Fruit fly (Drosophila melanogaster) whole organism, embryonic: ENCODE measurements around the gene VGlut.

Experiments used
- BEAF-32 ChIP-seq: fragments of 200-800 bp; sonication (Bioruptor generic); optimal IDR thresholded peaks from 3 replicates; lab custom pipeline; 2017; ENCODE audit warnings: missing biosample characterization, missing genetic modification characterization, mild to moderate bottlenecking, moderate library complexity, missing genetic modification reagents
- CG10267 ChIP-seq: fragments of 200-800 bp; sonication (Bioruptor generic); optimal IDR thresholded peaks from 2 replicates; lab custom pipeline; 2018; ENCODE audit warnings: missing biosample characterization, mild to moderate bottlenecking, missing genetic modification characterization, moderate library complexity
- CG12942 ChIP-seq: fragments of 200-800 bp; sonication (Bioruptor generic); optimal IDR thresholded peaks from 3 replicates; lab custom pipeline; 2016; ENCODE audit warnings: missing biosample characterization, missing genetic modification characterization
- CG14860 ChIP-seq: fragments of 200-800 bp; sonication (Bioruptor generic); IDR thresholded peaks from 3 replicates; pipeline ENCODE4 v1.3.6; 2022; ENCODE audit warnings: missing biosample characterization, missing genetic modification characterization; ENCODE audit not compliant: partially characterized antibody
- CG15073 ChIP-seq: fragments of 200-800 bp; sonication (Bioruptor generic); optimal IDR thresholded peaks from 2 replicates; lab custom pipeline; 2016; ENCODE audit warnings: missing biosample characterization, missing genetic modification characterization
- CG15269 ChIP-seq: fragments of 200-800 bp; sonication (Bioruptor generic); optimal IDR thresholded peaks from 2 replicates; lab custom pipeline; 2018; ENCODE audit warnings: missing biosample characterization, mild to moderate bottlenecking, missing genetic modification characterization, moderate library complexity
- CG15479 ChIP-seq: fragments of 200-800 bp; sonication (Bioruptor generic); optimal IDR thresholded peaks from 3 replicates; lab custom pipeline; 2019; ENCODE audit warnings: missing biosample characterization, mild to moderate bottlenecking, missing genetic modification characterization, moderate library complexity
- CG1602 ChIP-seq: fragments of 200-800 bp; sonication (Bioruptor generic); optimal IDR thresholded peaks from 3 replicates; lab custom pipeline; 2016; ENCODE audit warnings: missing biosample characterization, missing genetic modification characterization
- CG17912 ChIP-seq: fragments of 200-800 bp; sonication (Bioruptor generic); optimal IDR thresholded peaks from 2 replicates; lab custom pipeline; 2018; ENCODE audit warnings: missing biosample characterization, mild to moderate bottlenecking, missing genetic modification characterization
- CG31388 ChIP-seq: fragments of 200-800 bp; sonication (Bioruptor generic); optimal IDR thresholded peaks from 2 replicates; lab custom pipeline; 2016; ENCODE audit warnings: missing biosample characterization, missing genetic modification characterization
- CG33557 ChIP-seq: fragments of 200-800 bp; sonication (Bioruptor generic); optimal IDR thresholded peaks from 2 replicates; lab custom pipeline; 2019; ENCODE audit warnings: missing biosample characterization, mild to moderate bottlenecking, missing genetic modification characterization, moderate library complexity
- CG34224 ChIP-seq: fragments of 200-800 bp; sonication (Bioruptor generic); IDR thresholded peaks from 3 replicates; pipeline ENCODE4 v1.3.6; 2022; ENCODE audit warnings: missing biosample characterization, missing genetic modification characterization; ENCODE audit not compliant: partially characterized antibody
- CG4360 ChIP-seq: fragments of 200-800 bp; sonication (Bioruptor generic); IDR thresholded peaks from 2 replicates; pipeline ENCODE4 v1.3.6; 2022; ENCODE audit warnings: missing biosample characterization, missing genetic modification characterization
- CG43689 ChIP-seq: fragments of 200-800 bp; sonication (Bioruptor generic); IDR thresholded peaks from 2 replicates; pipeline ENCODE4 v1.3.6; 2022; ENCODE audit warnings: missing biosample characterization, missing genetic modification characterization
- CG4707 ChIP-seq: fragments of 200-800 bp; sonication (Bioruptor generic); optimal IDR thresholded peaks from 2 replicates; lab custom pipeline; 2018; ENCODE audit warnings: missing biosample characterization, mild to moderate bottlenecking, missing genetic modification characterization, moderate library complexity
- CG4730 ChIP-seq: fragments of 200-800 bp; sonication (Bioruptor generic); IDR thresholded peaks from 2 replicates; pipeline ENCODE4 v1.3.6; 2022; ENCODE audit warnings: missing biosample characterization, missing genetic modification characterization
- CG4854 ChIP-seq: fragments of 200-800 bp; sonication (Bioruptor generic); optimal IDR thresholded peaks from 2 replicates; lab custom pipeline; 2016; ENCODE audit warnings: missing biosample characterization, missing genetic modification characterization, inconsistent platforms
- CG5245 ChIP-seq: fragments of 200-800 bp; sonication (Bioruptor generic); optimal IDR thresholded peaks from 3 replicates; lab custom pipeline; 2016; ENCODE audit warnings: missing biosample characterization, missing genetic modification characterization
- CG7357 ChIP-seq: fragments of 200-800 bp; sonication (Bioruptor generic); IDR thresholded peaks from 3 replicates; pipeline ENCODE4 v1.3.6; 2022; ENCODE audit warnings: missing biosample characterization, missing genetic modification characterization
- CG7786 ChIP-seq: fragments of 200-800 bp; sonication (Bioruptor generic); optimal IDR thresholded peaks from 2 replicates; lab custom pipeline; 2016; ENCODE audit warnings: missing biosample characterization, missing genetic modification characterization
- CG7839 ChIP-seq: fragments of 200-800 bp; sonication (Bioruptor generic); optimal IDR thresholded peaks from 3 replicates; lab custom pipeline; 2018; ENCODE audit warnings: missing biosample characterization, mild to moderate bottlenecking, missing genetic modification characterization, moderate library complexity
- CG7928 ChIP-seq: fragments of 200-800 bp; sonication (Bioruptor generic); optimal IDR thresholded peaks from 2 replicates; lab custom pipeline; 2017; ENCODE audit warnings: missing biosample characterization, mild to moderate bottlenecking, missing genetic modification characterization
- CG8478 ChIP-seq: fragments of >200 bp; optimal IDR thresholded peaks from 2 replicates; lab custom pipeline; 2018
- Dip2 ChIP-seq: fragments of 200-800 bp; sonication (Bioruptor generic); IDR thresholded peaks from 2 replicates; pipeline ENCODE4 v1.3.6; 2022; ENCODE audit warnings: missing biosample characterization, missing genetic modification characterization
- Dll ChIP-seq: fragments of 200-800 bp; sonication (Bioruptor generic); IDR thresholded peaks from 4 replicates; pipeline ENCODE4 v1.3.6; 2022; ENCODE audit warnings: missing biosample characterization, missing genetic modification characterization; ENCODE audit not compliant: partially characterized antibody
- E2f2 ChIP-seq: fragments of 200-800 bp; sonication (Bioruptor generic); IDR thresholded peaks from 2 replicates; pipeline ENCODE4 v1.3.6; 2022; ENCODE audit warnings: missing biosample characterization, missing genetic modification characterization
- Ets65A ChIP-seq: fragments of 200-800 bp; sonication (Bioruptor generic); peaks from one replicate; lab custom pipeline; 2016; ENCODE audit warnings: missing biosample characterization, missing genetic modification characterization
- HHEX ChIP-seq: fragments of 200-800 bp; sonication (Bioruptor generic); optimal IDR thresholded peaks from 3 replicates; lab custom pipeline; 2017; ENCODE audit warnings: missing biosample characterization, mild to moderate bottlenecking, missing genetic modification characterization, missing genetic modification reagents
- Hr78 ChIP-seq, 2 experiments: fragments of 200-800 bp in 1 of 2; fragments of >200 bp in 1 of 2; sonication (Bioruptor generic) in 1 of 2; optimal IDR thresholded peaks; 2 replicates each; lab custom pipeline; 2017 to 2019; ENCODE audit warnings: missing biosample characterization in 2 of 2, missing genetic modification characterization in 2 of 2, mild to moderate bottlenecking in 1 of 2, moderate library complexity in 1 of 2
- Lim3 ChIP-seq: fragments of 200-800 bp; sonication (Bioruptor generic); IDR thresholded peaks from 2 replicates; pipeline ENCODE4 v1.3.6; 2022; ENCODE audit warnings: missing biosample characterization, missing genetic modification characterization
- NfI ChIP-seq: fragments of 200-800 bp; sonication (Bioruptor generic); optimal IDR thresholded peaks from 3 replicates; lab custom pipeline; 2018; ENCODE audit warnings: missing biosample characterization, mild to moderate bottlenecking, missing genetic modification characterization, moderate library complexity
- Opbp ChIP-seq: fragments of 200-800 bp; sonication (Bioruptor generic); IDR thresholded peaks from 3 replicates; pipeline ENCODE4 v1.3.6; 2022; ENCODE audit warnings: missing biosample characterization, missing genetic modification characterization; ENCODE audit not compliant: partially characterized antibody
- Ravus ChIP-seq: fragments of 200-800 bp; sonication (Bioruptor generic); IDR thresholded peaks from 2 replicates; pipeline ENCODE4 v1.3.6; 2022; ENCODE audit warnings: missing biosample characterization, missing genetic modification characterization
- aop ChIP-seq: fragments of 200-800 bp; sonication (Bioruptor generic); IDR thresholded peaks from 2 replicates; pipeline ENCODE4 v1.3.6; 2022; ENCODE audit warnings: missing biosample characterization, missing genetic modification characterization
- ara ChIP-seq: fragments of 200-800 bp; sonication (Bioruptor generic); IDR thresholded peaks from 2 replicates; pipeline ENCODE4 v1.3.6; 2022; ENCODE audit warnings: missing biosample characterization, missing genetic modification characterization
- ase ChIP-seq: fragments of 200-800 bp; sonication (Bioruptor generic); IDR thresholded peaks from 3 replicates; pipeline ENCODE4 v1.3.6; 2022; ENCODE audit warnings: missing biosample characterization, missing genetic modification characterization
- disco-r ChIP-seq: fragments of 200-800 bp; sonication (Bioruptor generic); optimal IDR thresholded peaks from 2 replicates; lab custom pipeline; 2016; ENCODE audit warnings: missing biosample characterization, missing genetic modification characterization
- dmrt11E ChIP-seq: fragments of 200-800 bp; sonication (Bioruptor generic); optimal IDR thresholded peaks from 3 replicates; lab custom pipeline; 2018; ENCODE audit warnings: missing biosample characterization, mild to moderate bottlenecking, missing genetic modification characterization, moderate library complexity
- emc ChIP-seq: fragments of 200-800 bp; sonication (Bioruptor generic); optimal IDR thresholded peaks from 2 replicates; lab custom pipeline; 2016; ENCODE audit warnings: missing biosample characterization, missing genetic modification characterization
- gcm ChIP-seq: fragments of 200-800 bp; sonication (Bioruptor generic); optimal IDR thresholded peaks from 2 replicates; lab custom pipeline; 2019; ENCODE audit warnings: missing biosample characterization, mild to moderate bottlenecking, missing genetic modification characterization, moderate library complexity
- ham ChIP-seq: fragments of 200-800 bp; sonication (Bioruptor generic); IDR thresholded peaks from 2 replicates; pipeline ENCODE4 v1.3.6; 2022; ENCODE audit warnings: missing biosample characterization, missing genetic modification characterization
- insv ChIP-seq, 2 experiments: fragments of 200-800 bp; sonication (Bioruptor generic); optimal IDR thresholded peaks; 3 replicates each; lab custom pipeline; 2016 to 2018; ENCODE audit warnings: missing biosample characterization in 2 of 2, missing genetic modification characterization in 2 of 2
- lola ChIP-seq, 3 experiments: fragments of >200 bp in 2 of 3; fragments of 200-800 bp in 1 of 3; sonication (Bioruptor generic) in 1 of 3; optimal IDR thresholded peaks; 2 replicates each; lab custom pipeline; 2017 to 2019; ENCODE audit warnings: missing biosample characterization in 3 of 3, missing genetic modification characterization in 3 of 3, mild to moderate bottlenecking in 1 of 3, moderate library complexity in 1 of 3
- mirr ChIP-seq: fragments of 200-800 bp; sonication (Bioruptor generic); optimal IDR thresholded peaks from 3 replicates; lab custom pipeline; 2018; ENCODE audit warnings: missing biosample characterization, mild to moderate bottlenecking, missing genetic modification characterization
- ro ChIP-seq: fragments of 200-800 bp; sonication (Bioruptor generic); IDR thresholded peaks from 2 replicates; pipeline ENCODE4 v1.3.6; 2022; ENCODE audit warnings: missing biosample characterization, missing genetic modification characterization
- sd ChIP-seq: fragments of 200-800 bp; sonication (Bioruptor generic); optimal IDR thresholded peaks from 3 replicates; lab custom pipeline; 2018; ENCODE audit warnings: missing biosample characterization, mild to moderate bottlenecking, missing genetic modification characterization, moderate library complexity
- sim ChIP-seq: fragments of 200-800 bp; sonication (Bioruptor generic); IDR thresholded peaks from 2 replicates; pipeline ENCODE4 v1.3.6; 2022; ENCODE audit warnings: missing biosample characterization, missing genetic modification characterization
- z ChIP-seq: fragments of 200-800 bp; sonication (Bioruptor generic); IDR thresholded peaks from 3 replicates; pipeline ENCODE4 v1.3.6; 2022; ENCODE audit warnings: missing biosample characterization, missing genetic modification characterization
- zfh2 ChIP-seq: fragments of 200-800 bp; sonication (Bioruptor generic); optimal IDR thresholded peaks from 2 replicates; lab custom pipeline; 2016; ENCODE audit warnings: missing biosample characterization, missing genetic modification characterization

Gene VGlut

dm6 chr2L:2375655-2376417, 24.3 kb upstream of the VGlut start, which contains the start of gene Atxn7 (continued):
- TF ChIP-seq ham (GFP tag; lab: Robert Waterston, UW): no peak
- peak; percentile 91 for TF ChIP-seq Ets65A
- TF ChIP-seq HHEX (GFP tag; lab: Kevin White, UChicago): peak; percentile 38
- TF ChIP-seq CG4854 (GFP tag; lab: Kevin White, UChicago): peak; percentile 73
- peak; percentile 26 for TF ChIP-seq zfh2 (GFP tag; lab: Kevin White, UChicago)
- no peak for TF ChIP-seq z (GFP tag; lab: Robert Waterston, UW)
- TF ChIP-seq sim (GFP tag; lab: Robert Waterston, UW): no peak
- peak; percentile 82 for TF ChIP-seq CG14860 (GFP tag; lab: Robert Waterston, UW)
- TF ChIP-seq CG1602 (GFP tag; lab: Kevin White, UChicago): peak; percentile 20
- TF ChIP-seq CG4707 (GFP tag; lab: Kevin White, UChicago): peak; percentile 75
- peak; percentile 33 for TF ChIP-seq disco-r (GFP tag; lab: Kevin White, UChicago)
- no peak for TF ChIP-seq CG7928 (GFP tag; lab: Kevin White, UChicago)
- no peak for TF ChIP-seq CG15479 (GFP tag; lab: Kevin White, UChicago)
- peak; percentile 54 for TF ChIP-seq CG7839
- TF ChIP-seq CG7786 (GFP tag; lab: Kevin White, UChicago): peak; percentile 24
- no peak for TF ChIP-seq CG43689
- TF ChIP-seq ase (GFP tag; lab: Robert Waterston, UW): peak; percentile 63; the same call in 1 of the 3 replicates
- TF ChIP-seq Lim3: no peak
- peak; percentile 99 for TF ChIP-seq Opbp
- TF ChIP-seq emc (GFP tag; lab: Kevin White, UChicago): no peak
- no peak for TF ChIP-seq ro
- peak; percentile 89 for TF ChIP-seq NfI (GFP tag; lab: Kevin White, UChicago)
- no peak for TF ChIP-seq CG31388 (GFP tag; lab: Kevin White, UChicago)
- TF ChIP-seq E2f2 (GFP tag; lab: Robert Waterston, UW): peak; percentile 46
- no peak for TF ChIP-seq aop
- TF ChIP-seq CG15073 (GFP tag; lab: Kevin White, UChicago): no peak
- peak; percentile 17 for TF ChIP-seq CG12942 (GFP tag; lab: Kevin White, UChicago)
- TF ChIP-seq Dip2 (GFP tag; lab: Robert Waterston, UW): no peak
- peak; percentile 65 for TF ChIP-seq CG15269 (tag; lab: Kevin White, UChicago)
- peak; percentile 61 for TF ChIP-seq ara
- peak in 1 of 2 experiments; percentile 41 for TF ChIP-seq insv (GFP tag; optimal IDR thresholded peaks at IDR 0.05; lab: Kevin White, UChicago)
- peak; percentile 26 for TF ChIP-seq CG5245 (GFP tag; lab: Kevin White, UChicago)
- peak; percentile 48; the same call in 1 of the 2 replicates for TF ChIP-seq CG4360 (GFP tag; lab: Robert Waterston, UW)
- peak; percentile 89 for TF ChIP-seq CG8478 (lab: Kevin White, UChicago)
- TF ChIP-seq CG10267 (tag; lab: Kevin White, UChicago): peak; percentile 67
- no peak for TF ChIP-seq Ravus (GFP tag; lab: Robert Waterston, UW)
- TF ChIP-seq lola (GFP tag; optimal IDR thresholded peaks at IDR 0.05; lab: Kevin White, UChicago): no peak
- TF ChIP-seq CG17912 (GFP tag; lab: Kevin White, UChicago): peak; percentile 89
- peak; percentile 95 for TF ChIP-seq BEAF-32 (GFP tag; lab: Kevin White, UChicago)
- peak; percentile 67 for TF ChIP-seq mirr (GFP tag; lab: Kevin White, UChicago)
- TF ChIP-seq Hr78 (GFP tag; optimal IDR thresholded peaks at IDR 0.05; lab: Kevin White, UChicago): no peak
- peak; percentile 63 for TF ChIP-seq CG33557 (GFP tag; lab: Kevin White, UChicago)
- no peak for TF ChIP-seq CG4730
- peak; percentile 40 for TF ChIP-seq sd
- peak; percentile 92 for TF ChIP-seq Dll (GFP tag; lab: Robert Waterston, UW)
- peak; percentile 97 for TF ChIP-seq CG34224 (GFP tag; lab: Robert Waterston, UW)
- TF ChIP-seq dmrt11E (tag; lab: Kevin White, UChicago): peak; percentile 72
- TF ChIP-seq CG7357 (GFP tag; lab: Robert Waterston, UW): no peak
- peak; percentile 62 for TF ChIP-seq gcm
